Fruit fly (Drosophila melanogaster) whole organism, embryonic: Measurements from ENCODE around the gene SC35.

ENCODE experiments used
- CG12236 ChIP-seq: fragments of 200-800 bp; sonication (Bioruptor generic); optimal IDR thresholded peaks from 2 replicates; lab custom pipeline; 2016; ENCODE audit warnings: missing biosample characterization, missing genetic modification characterization
- CG9215 ChIP-seq: fragments of 200-800 bp; sonication (Bioruptor generic); IDR thresholded peaks from 2 replicates; pipeline ENCODE4 v1.3.6; 2022; ENCODE audit warnings: missing biosample characterization, missing genetic modification characterization
- corto ChIP-seq: fragments of 200-800 bp; sonication (Bioruptor generic); optimal IDR thresholded peaks from 2 replicates; lab custom pipeline; 2016; ENCODE audit warnings: missing biosample characterization, mild to moderate bottlenecking, missing genetic modification characterization, moderate library complexity

DNA sequence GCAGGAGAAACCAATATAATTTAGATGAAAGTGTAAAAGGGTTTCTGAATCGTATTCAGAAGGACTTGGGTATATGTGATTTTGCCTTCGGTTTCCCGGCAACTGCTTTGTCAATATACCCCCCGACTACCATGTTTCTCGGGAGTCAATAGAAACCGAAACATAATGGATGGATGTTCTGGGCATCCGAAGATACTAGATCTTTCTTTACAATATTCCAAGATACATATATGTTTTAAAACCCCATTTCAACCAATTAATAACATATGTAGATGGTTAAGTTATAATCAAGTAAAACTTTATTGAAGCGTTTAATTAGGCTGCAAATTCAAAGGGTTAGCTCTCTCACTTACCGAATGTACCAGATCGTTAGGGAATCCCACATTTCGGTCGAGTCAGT lies 3.7 kb downstream of the SC35 start, which contains the start of gene CG5435:
- TF ChIP-seq CG9215 (GFP tag; lab: Robert Waterston, UW): no peak
- TF ChIP-seq corto (GFP tag; lab: Kevin White, UChicago): no peak
- no peak for TF ChIP-seq CG12236 (GFP tag; lab: Kevin White, UChicago)
